Fruit fly (Drosophila melanogaster) whole organism, embryonic: ENCODE data around the gene Ufd4.

Source experiments
- Aef1 ChIP-seq: fragments of 200-800 bp; sonication (Bioruptor generic); IDR thresholded peaks from 3 replicates; pipeline ENCODE4 v1.3.6; 2022; ENCODE audit warnings: missing biosample characterization, missing genetic modification characterization
- B-H2 ChIP-seq: fragments of 200-800 bp; sonication (Bioruptor generic); optimal IDR thresholded peaks from 2 replicates; lab custom pipeline; 2018; ENCODE audit warnings: missing biosample characterization, mild to moderate bottlenecking, missing genetic modification characterization
- CG10147 ChIP-seq: fragments of 200-800 bp; sonication (Bioruptor generic); optimal IDR thresholded peaks from 2 replicates; lab custom pipeline; 2019; ENCODE audit warnings: missing biosample characterization, mild to moderate bottlenecking, missing genetic modification characterization, moderate library complexity
- CG10274 ChIP-seq: fragments of 200-800 bp; sonication (Bioruptor generic); optimal IDR thresholded peaks from 3 replicates; lab custom pipeline; 2017; ENCODE audit warnings: missing biosample characterization, mild to moderate bottlenecking, missing genetic modification characterization
- CG15601 ChIP-seq: fragments of 200-800 bp; sonication (Bioruptor generic); optimal IDR thresholded peaks from 3 replicates; lab custom pipeline; 2019; ENCODE audit warnings: missing biosample characterization, mild to moderate bottlenecking, missing genetic modification characterization, moderate library complexity
- CG1602 ChIP-seq: fragments of 200-800 bp; sonication (Bioruptor generic); optimal IDR thresholded peaks from 3 replicates; lab custom pipeline; 2016; ENCODE audit warnings: missing biosample characterization, missing genetic modification characterization
- CG1603 ChIP-seq: fragments of 200-800 bp; sonication (Bioruptor generic); optimal IDR thresholded peaks from 2 replicates; lab custom pipeline; 2019; ENCODE audit warnings: missing biosample characterization, mild to moderate bottlenecking, missing genetic modification characterization, moderate library complexity
- CG17568 ChIP-seq: fragments of 200-800 bp; sonication (Bioruptor generic); optimal IDR thresholded peaks from 2 replicates; lab custom pipeline; 2018; ENCODE audit warnings: missing biosample characterization, mild to moderate bottlenecking, missing genetic modification characterization, moderate library complexity
- CG2199 ChIP-seq: fragments of 200-800 bp; sonication (Bioruptor generic); IDR thresholded peaks from 3 replicates; pipeline ENCODE4 v1.3.6; 2022; ENCODE audit warnings: missing biosample characterization, missing genetic modification characterization
- CG3838 ChIP-seq: fragments of 200-800 bp; sonication (Bioruptor generic); optimal IDR thresholded peaks from 3 replicates; lab custom pipeline; 2016; ENCODE audit warnings: missing biosample characterization, missing genetic modification characterization
- CG4360 ChIP-seq: fragments of 200-800 bp; sonication (Bioruptor generic); IDR thresholded peaks from 2 replicates; pipeline ENCODE4 v1.3.6; 2022; ENCODE audit warnings: missing biosample characterization, missing genetic modification characterization
- CG4424 ChIP-seq: fragments of 200-800 bp; sonication (Bioruptor generic); optimal IDR thresholded peaks from 3 replicates; lab custom pipeline; 2016; ENCODE audit warnings: missing biosample characterization, missing genetic modification characterization
- CG4820 ChIP-seq: fragments of 200-800 bp; sonication (Bioruptor generic); optimal IDR thresholded peaks from 3 replicates; lab custom pipeline; 2016; ENCODE audit warnings: missing biosample characterization, missing genetic modification characterization
- CG5953 ChIP-seq: fragments of 200-800 bp; sonication (Bioruptor generic); IDR thresholded peaks from 2 replicates; pipeline ENCODE4 v1.3.6; 2022; ENCODE audit warnings: missing biosample characterization, missing genetic modification characterization
- CG6175 ChIP-seq: fragments of 200-800 bp; sonication (Bioruptor generic); IDR thresholded peaks from 3 replicates; pipeline ENCODE4 v1.3.6; 2022; ENCODE audit warnings: missing biosample characterization, missing genetic modification characterization
- CG6254 ChIP-seq: fragments of 200-800 bp; sonication (Bioruptor generic); optimal IDR thresholded peaks from 3 replicates; lab custom pipeline; 2017; ENCODE audit warnings: mild to moderate bottlenecking, missing biosample characterization, missing genetic modification reagents, missing genetic modification characterization
- CG6683 ChIP-seq: fragments of 200-800 bp; sonication (Bioruptor generic); optimal IDR thresholded peaks from 2 replicates; lab custom pipeline; 2017; ENCODE audit warnings: missing biosample characterization, mild to moderate bottlenecking, missing genetic modification characterization, missing genetic modification reagents
- CG7556 ChIP-seq: fragments of 200-800 bp; sonication (Bioruptor generic); optimal IDR thresholded peaks from 2 replicates; lab custom pipeline; 2017; ENCODE audit warnings: missing biosample characterization, mild to moderate bottlenecking, missing genetic modification characterization
- CG7839 ChIP-seq: fragments of 200-800 bp; sonication (Bioruptor generic); optimal IDR thresholded peaks from 3 replicates; lab custom pipeline; 2018; ENCODE audit warnings: missing biosample characterization, mild to moderate bottlenecking, missing genetic modification characterization, moderate library complexity
- CG7987 ChIP-seq: fragments of 200-800 bp; sonication (Bioruptor generic); optimal IDR thresholded peaks from 2 replicates; lab custom pipeline; 2018; ENCODE audit warnings: missing biosample characterization, mild to moderate bottlenecking, missing genetic modification characterization, moderate library complexity
- CG9437 ChIP-seq: fragments of 200-800 bp; sonication (Bioruptor generic); optimal IDR thresholded peaks from 2 replicates; lab custom pipeline; 2018; ENCODE audit warnings: missing biosample characterization, mild to moderate bottlenecking, missing genetic modification characterization
- CoRest ChIP-seq: fragments of 200-800 bp; sonication (Bioruptor generic); optimal IDR thresholded peaks from 3 replicates; lab custom pipeline; 2018; ENCODE audit warnings: missing biosample characterization, mild to moderate bottlenecking, missing genetic modification characterization, moderate library complexity
- Dref ChIP-seq: fragments of 200-800 bp; sonication (Bioruptor generic); IDR thresholded peaks from 2 replicates; pipeline ENCODE4 v1.3.6; 2022; ENCODE audit warnings: missing biosample characterization, missing genetic modification characterization
- Drgx ChIP-seq: fragments of 200-800 bp; sonication (Bioruptor generic); IDR thresholded peaks from 2 replicates; pipeline ENCODE4 v1.3.6; 2022; ENCODE audit warnings: missing biosample characterization, missing genetic modification characterization
- E2f1 ChIP-seq: fragments of 200-800 bp; sonication (Bioruptor generic); IDR thresholded peaks from 2 replicates; pipeline ENCODE4 v1.3.6; 2022; ENCODE audit warnings: missing biosample characterization, missing genetic modification characterization
- ERR ChIP-seq: fragments of 200-800 bp; sonication (Bioruptor generic); optimal IDR thresholded peaks from 2 replicates; lab custom pipeline; 2016; ENCODE audit warnings: missing biosample characterization, missing genetic modification characterization
- Eip74EF ChIP-seq, 2 experiments: fragments of 200-800 bp in 1 of 2; fragments of >200 bp in 1 of 2; sonication (Bioruptor generic) in 1 of 2; optimal IDR thresholded peaks; 2 replicates each; lab custom pipeline; 2017 to 2019; ENCODE audit warnings: missing biosample characterization in 2 of 2, missing genetic modification characterization in 2 of 2, mild to moderate bottlenecking in 1 of 2, moderate library complexity in 1 of 2
- HLH54F ChIP-seq: fragments of 200-800 bp; sonication (Bioruptor generic); optimal IDR thresholded peaks from 3 replicates; lab custom pipeline; 2016; ENCODE audit warnings: missing biosample characterization, missing genetic modification characterization
- HLHmδ ChIP-seq: fragments of 200-800 bp; sonication (Bioruptor generic); optimal IDR thresholded peaks from 2 replicates; lab custom pipeline; 2018; ENCODE audit warnings: missing biosample characterization, mild to moderate bottlenecking, missing genetic modification characterization, moderate library complexity
- Hsf ChIP-seq: fragments of 200-800 bp; sonication (Bioruptor generic); optimal IDR thresholded peaks from 3 replicates; lab custom pipeline; 2016; ENCODE audit warnings: missing biosample characterization, missing genetic modification characterization
- Rfx ChIP-seq: fragments of 200-800 bp; sonication (Bioruptor generic); IDR thresholded peaks from 2 replicates; pipeline ENCODE4 v1.3.6; 2022; ENCODE audit warnings: missing biosample characterization, missing genetic modification characterization
- Sox102F ChIP-seq: fragments of 200-800 bp; sonication (Bioruptor generic); optimal IDR thresholded peaks from 2 replicates; lab custom pipeline; 2018; ENCODE audit warnings: missing biosample characterization, mild to moderate bottlenecking, missing genetic modification characterization, moderate library complexity
- bsh ChIP-seq, 2 experiments: fragments of 200-800 bp; sonication (Bioruptor generic); optimal IDR thresholded peaks; 2 replicates each; lab custom pipeline; 2017 to 2018; ENCODE audit warnings: mild to moderate bottlenecking in 2 of 2, missing biosample characterization in 2 of 2, missing genetic modification characterization in 2 of 2, moderate library complexity in 1 of 2
- danr ChIP-seq: fragments of 200-800 bp; sonication (Bioruptor generic); IDR thresholded peaks from 2 replicates; pipeline ENCODE4 v1.3.6; 2022; ENCODE audit warnings: missing biosample characterization, missing genetic modification characterization
- dm ChIP-seq: fragments of 200-800 bp; sonication (Bioruptor generic); optimal IDR thresholded peaks from 3 replicates; lab custom pipeline; 2016; ENCODE audit warnings: missing biosample characterization, missing genetic modification characterization
- gsb-n ChIP-seq: fragments of 200-800 bp; sonication (Bioruptor generic); optimal IDR thresholded peaks from 3 replicates; lab custom pipeline; 2018; ENCODE audit warnings: missing biosample characterization, mild to moderate bottlenecking, missing genetic modification characterization
- jing ChIP-seq: fragments of 200-800 bp; sonication (Bioruptor generic); optimal IDR thresholded peaks from 2 replicates; lab custom pipeline; 2018; ENCODE audit warnings: missing biosample characterization, mild to moderate bottlenecking, missing genetic modification characterization
- klu ChIP-seq: fragments of 200-800 bp; sonication (Bioruptor generic); IDR thresholded peaks from 2 replicates; pipeline ENCODE4 v1.3.6; 2022; ENCODE audit warnings: missing biosample characterization, missing genetic modification characterization
- lbe ChIP-seq: fragments of 200-800 bp; sonication (Bioruptor generic); optimal IDR thresholded peaks from 2 replicates; lab custom pipeline; 2016; ENCODE audit warnings: missing biosample characterization, mild to moderate bottlenecking, missing genetic modification characterization
- nau ChIP-seq: fragments of 200-800 bp; sonication (Bioruptor generic); optimal IDR thresholded peaks from 3 replicates; lab custom pipeline; 2017; ENCODE audit warnings: missing biosample characterization, mild to moderate bottlenecking, missing genetic modification characterization, missing genetic modification reagents
- p53 ChIP-seq: fragments of 200-800 bp; sonication (Bioruptor generic); optimal IDR thresholded peaks from 2 replicates; lab custom pipeline; 2016; ENCODE audit warnings: missing biosample characterization, missing genetic modification characterization
- pita ChIP-seq: fragments of 200-800 bp; sonication (Bioruptor generic); optimal IDR thresholded peaks from 2 replicates; lab custom pipeline; 2017; ENCODE audit warnings: missing biosample characterization, mild to moderate bottlenecking, missing genetic modification characterization
- pnt ChIP-seq: fragments of 200-800 bp; sonication (Bioruptor generic); optimal IDR thresholded peaks from 3 replicates; lab custom pipeline; 2016; ENCODE audit warnings: missing biosample characterization, missing genetic modification characterization
- ro ChIP-seq: fragments of 200-800 bp; sonication (Bioruptor generic); IDR thresholded peaks from 2 replicates; pipeline ENCODE4 v1.3.6; 2022; ENCODE audit warnings: missing biosample characterization, missing genetic modification characterization
- schlank ChIP-seq: fragments of 200-800 bp; sonication (Bioruptor generic); optimal IDR thresholded peaks from 2 replicates; lab custom pipeline; 2018; ENCODE audit warnings: missing biosample characterization, mild to moderate bottlenecking, missing genetic modification characterization
- sob ChIP-seq: fragments of 200-800 bp; sonication (Bioruptor generic); IDR thresholded peaks from 2 replicates; pipeline ENCODE4 v1.3.6; 2022; ENCODE audit warnings: missing biosample characterization, missing genetic modification characterization
- stc ChIP-seq: fragments of 200-800 bp; sonication (Bioruptor generic); IDR thresholded peaks from 2 replicates; pipeline ENCODE4 v1.3.6; 2022; ENCODE audit warnings: missing biosample characterization, missing genetic modification characterization
- tup ChIP-seq: fragments of 200-800 bp; sonication (Bioruptor generic); optimal IDR thresholded peaks from 2 replicates; lab custom pipeline; 2016; ENCODE audit warnings: missing biosample characterization, mild to moderate bottlenecking, missing genetic modification characterization, moderate library complexity
- vvl ChIP-seq: fragments of 200-800 bp; sonication (Bioruptor generic); IDR thresholded peaks from 2 replicates; pipeline ENCODE4 v1.3.6; 2022; ENCODE audit warnings: missing biosample characterization, missing genetic modification characterization
- yki ChIP-seq: fragments of >200 bp; optimal IDR thresholded peaks from 3 replicates; lab custom pipeline; 2018
- z ChIP-seq: fragments of 200-800 bp; sonication (Bioruptor generic); IDR thresholded peaks from 3 replicates; pipeline ENCODE4 v1.3.6; 2022; ENCODE audit warnings: missing biosample characterization, missing genetic modification characterization

Gene Ufd4

dm6 chr2L:10339212-10339721 lies 47.1 kb upstream of the Ufd4 start, which contains the start of gene SamDC (continued):
- peak; percentile 52 for TF ChIP-seq CG7839 (tag; lab: Kevin White, UChicago)
- TF ChIP-seq Sox102F: peak; percentile 54
- peak; percentile 13 for TF ChIP-seq lbe (GFP tag; lab: Kevin White, UChicago)
- no peak for TF ChIP-seq klu (GFP tag; lab: Robert Waterston, UW)
- TF ChIP-seq p53 (GFP tag; lab: Kevin White, UChicago): no peak
- TF ChIP-seq E2f1 (GFP tag; lab: Robert Waterston, UW): no peak
- no peak for TF ChIP-seq CG4424 (GFP tag; lab: Kevin White, UChicago)
- no peak; the same call in 1 of the 2 replicates for TF ChIP-seq Drgx (GFP tag; lab: Robert Waterston, UW)
- TF ChIP-seq ro: no peak
- TF ChIP-seq pnt (GFP tag; lab: Kevin White, UChicago): peak; percentile 2
- TF ChIP-seq sob: peak; percentile 65; the same call in 1 of the 2 replicates
- no peak for TF ChIP-seq danr (GFP tag; lab: Robert Waterston, UW)
- TF ChIP-seq Hsf: peak; percentile 36
- no peak for TF ChIP-seq CG6175 (GFP tag; lab: Robert Waterston, UW)
- peak; percentile 35 for TF ChIP-seq schlank (tag; lab: Kevin White, UChicago)
- peak; percentile 39 for TF ChIP-seq CG1602 (GFP tag; lab: Kevin White, UChicago)
- TF ChIP-seq yki (lab: Kevin White, UChicago): no peak
- peak; percentile 65 for TF ChIP-seq dm (GFP tag; lab: Kevin White, UChicago)
- TF ChIP-seq CG7556 (GFP tag; lab: Kevin White, UChicago): peak; percentile 21
- TF ChIP-seq pita (GFP tag; lab: Kevin White, UChicago): no peak
- no peak for TF ChIP-seq CG10274 (GFP tag; lab: Kevin White, UChicago)
- TF ChIP-seq CG3838 (GFP tag; lab: Kevin White, UChicago): no peak
- peak; percentile 79 for TF ChIP-seq CG1603 (tag; lab: Kevin White, UChicago)
- peak; percentile 66 for TF ChIP-seq CoRest (tag; lab: Kevin White, UChicago)
- no peak for TF ChIP-seq CG5953 (GFP tag; lab: Robert Waterston, UW)
- no peak for TF ChIP-seq jing
- peak; percentile 23 for TF ChIP-seq HLH54F (GFP tag; lab: Kevin White, UChicago)
- peak; percentile 46 for TF ChIP-seq HLHmδ (GFP tag; lab: Kevin White, UChicago)
- TF ChIP-seq CG9437 (GFP tag; lab: Kevin White, UChicago): peak; percentile 25
- TF ChIP-seq B-H2 (GFP tag; lab: Kevin White, UChicago): no peak
- TF ChIP-seq CG2199: peak; percentile 67; the same call in 2 of the 3 replicates
- peak; percentile 24; the same call in 1 of the 3 replicates for TF ChIP-seq Aef1
- peak; percentile 64; the same call in 1 of the 2 replicates for TF ChIP-seq stc (GFP tag; lab: Robert Waterston, UW)
- peak in 1 of 2 experiments; percentile 94 for TF ChIP-seq Eip74EF (GFP tag; optimal IDR thresholded peaks at IDR 0.05; lab: Kevin White, UChicago)
- TF ChIP-seq CG6683: no peak
- no peak for TF ChIP-seq tup (GFP tag; lab: Kevin White, UChicago)
- no peak for TF ChIP-seq CG17568 (GFP tag; lab: Kevin White, UChicago)
- no peak for TF ChIP-seq CG6254 (GFP tag; lab: Kevin White, UChicago)
- TF ChIP-seq vvl (GFP tag; lab: Robert Waterston, UW): peak; percentile 75
- peak; percentile 91 for TF ChIP-seq Dref (GFP tag; lab: Robert Waterston, UW)
- 0 out of 2 replicates have a peak, but pooled peaks have one; percentile 31 for TF ChIP-seq CG4360 (GFP tag; lab: Robert Waterston, UW)
- TF ChIP-seq CG7987 (GFP tag; lab: Kevin White, UChicago): peak; percentile 21
- no peak for TF ChIP-seq ERR (GFP tag; lab: Kevin White, UChicago)
- TF ChIP-seq CG15601 (tag; lab: Kevin White, UChicago): peak; percentile 59
- peak in 1 of 2 experiments; percentile 49 for TF ChIP-seq bsh (GFP tag; optimal IDR thresholded peaks at IDR 0.05; lab: Kevin White, UChicago)
- TF ChIP-seq nau (GFP tag; lab: Kevin White, UChicago): no peak
- TF ChIP-seq CG10147 (GFP tag; lab: Kevin White, UChicago): no peak
- peak; percentile 24 for TF ChIP-seq gsb-n (tag; lab: Kevin White, UChicago)
- peak; percentile 69 for TF ChIP-seq Rfx (GFP tag; lab: Robert Waterston, UW)
- no peak for TF ChIP-seq CG4820 (GFP tag; lab: Kevin White, UChicago)
- TF ChIP-seq z: no peak
